Fruit fly (Drosophila melanogaster) whole organism, embryonic: Measurements from ENCODE around the gene MED14.

ENCODE experiments used
- B-H2 ChIP-seq: fragments of 200-800 bp; sonication (Bioruptor generic); optimal IDR thresholded peaks from 2 replicates; lab custom pipeline; 2018; ENCODE audit warnings: missing biosample characterization, mild to moderate bottlenecking, missing genetic modification characterization
- BtbVII ChIP-seq: fragments of 200-800 bp; sonication (Bioruptor generic); optimal IDR thresholded peaks from 3 replicates; lab custom pipeline; 2017; ENCODE audit warnings: missing biosample characterization, mild to moderate bottlenecking, missing genetic modification characterization
- CG10147 ChIP-seq: fragments of 200-800 bp; sonication (Bioruptor generic); optimal IDR thresholded peaks from 2 replicates; lab custom pipeline; 2019; ENCODE audit warnings: missing biosample characterization, mild to moderate bottlenecking, missing genetic modification characterization, moderate library complexity
- CG14441 ChIP-seq: fragments of 200-800 bp; sonication (Bioruptor generic); IDR thresholded peaks from 2 replicates; pipeline ENCODE4 v1.3.6; 2022; ENCODE audit warnings: missing biosample characterization, missing genetic modification characterization
- CG15479 ChIP-seq: fragments of 200-800 bp; sonication (Bioruptor generic); optimal IDR thresholded peaks from 3 replicates; lab custom pipeline; 2019; ENCODE audit warnings: missing biosample characterization, mild to moderate bottlenecking, missing genetic modification characterization, moderate library complexity
- CG15601 ChIP-seq: fragments of 200-800 bp; sonication (Bioruptor generic); optimal IDR thresholded peaks from 3 replicates; lab custom pipeline; 2019; ENCODE audit warnings: missing biosample characterization, mild to moderate bottlenecking, missing genetic modification characterization, moderate library complexity
- CG1603 ChIP-seq: fragments of 200-800 bp; sonication (Bioruptor generic); optimal IDR thresholded peaks from 2 replicates; lab custom pipeline; 2019; ENCODE audit warnings: missing biosample characterization, mild to moderate bottlenecking, missing genetic modification characterization, moderate library complexity
- CG17359 ChIP-seq: fragments of 200-800 bp; sonication (Bioruptor generic); optimal IDR thresholded peaks from 3 replicates; lab custom pipeline; 2018; ENCODE audit warnings: missing biosample characterization, mild to moderate bottlenecking, missing genetic modification characterization, moderate library complexity
- CG17385 ChIP-seq: fragments of 200-800 bp; sonication (Bioruptor generic); optimal IDR thresholded peaks from 3 replicates; lab custom pipeline; 2018; ENCODE audit warnings: missing biosample characterization, mild to moderate bottlenecking, missing genetic modification characterization
- CG1832 ChIP-seq: fragments of 200-800 bp; sonication (Bioruptor generic); optimal IDR thresholded peaks from 2 replicates; lab custom pipeline; 2017; ENCODE audit warnings: missing biosample characterization, mild to moderate bottlenecking, missing genetic modification characterization, inconsistent platforms
- CG30020 ChIP-seq: fragments of 200-800 bp; optimal IDR thresholded peaks from 2 replicates; lab custom pipeline; 2019; ENCODE audit warnings: missing biosample characterization, mild to moderate bottlenecking, missing genetic modification characterization, moderate library complexity
- CG3407 ChIP-seq: fragments of 200-800 bp; sonication (Bioruptor generic); optimal IDR thresholded peaks from 2 replicates; lab custom pipeline; 2018; ENCODE audit warnings: missing biosample characterization, mild to moderate bottlenecking, missing genetic modification characterization
- CG4328 ChIP-seq: fragments of 200-800 bp; sonication (Bioruptor generic); optimal IDR thresholded peaks from 3 replicates; lab custom pipeline; 2017; ENCODE audit warnings: missing biosample characterization, missing genetic modification reagents, missing genetic modification characterization
- CG4854 ChIP-seq: fragments of 200-800 bp; sonication (Bioruptor generic); optimal IDR thresholded peaks from 2 replicates; lab custom pipeline; 2016; ENCODE audit warnings: missing biosample characterization, missing genetic modification characterization, inconsistent platforms
- CG5953 ChIP-seq: fragments of 200-800 bp; sonication (Bioruptor generic); IDR thresholded peaks from 2 replicates; pipeline ENCODE4 v1.3.6; 2022; ENCODE audit warnings: missing biosample characterization, missing genetic modification characterization
- CG6175 ChIP-seq: fragments of 200-800 bp; sonication (Bioruptor generic); IDR thresholded peaks from 3 replicates; pipeline ENCODE4 v1.3.6; 2022; ENCODE audit warnings: missing biosample characterization, missing genetic modification characterization
- CG6683 ChIP-seq: fragments of 200-800 bp; sonication (Bioruptor generic); optimal IDR thresholded peaks from 2 replicates; lab custom pipeline; 2017; ENCODE audit warnings: missing biosample characterization, mild to moderate bottlenecking, missing genetic modification characterization, missing genetic modification reagents
- CG9437 ChIP-seq: fragments of 200-800 bp; sonication (Bioruptor generic); optimal IDR thresholded peaks from 2 replicates; lab custom pipeline; 2018; ENCODE audit warnings: missing biosample characterization, mild to moderate bottlenecking, missing genetic modification characterization
- Fer1 ChIP-seq: fragments of 200-800 bp; sonication (Bioruptor generic); optimal IDR thresholded peaks from 2 replicates; lab custom pipeline; 2017; ENCODE audit warnings: missing biosample characterization, mild to moderate bottlenecking, missing genetic modification characterization
- H2.0 ChIP-seq: fragments of 200-800 bp; sonication (Bioruptor generic); IDR thresholded peaks from 2 replicates; pipeline ENCODE4 v1.3.6; 2022; ENCODE audit warnings: missing biosample characterization, missing genetic modification characterization
- Hmr ChIP-seq: fragments of 200-800 bp; sonication (Bioruptor generic); optimal IDR thresholded peaks from 3 replicates; lab custom pipeline; 2017; ENCODE audit warnings: mild to moderate bottlenecking, missing biosample characterization, missing genetic modification reagents, missing genetic modification characterization
- Hr51 ChIP-seq, 2 experiments: fragments of 200-800 bp; sonication (Bioruptor generic); optimal IDR thresholded peaks; 2 replicates in 1 of 2; 3 replicates in 1 of 2; lab custom pipeline; 2016 to 2018; ENCODE audit warnings: missing biosample characterization in 2 of 2, missing genetic modification characterization in 2 of 2, mild to moderate bottlenecking in 1 of 2, moderate library complexity in 1 of 2
- Med ChIP-seq: fragments of 200-800 bp; sonication (Bioruptor generic); peaks from one replicate; lab custom pipeline; 2016; ENCODE audit warnings: missing biosample characterization, missing genetic modification characterization, mild to moderate bottlenecking, inconsistent platforms, moderate library complexity
- NK7.1 ChIP-seq: fragments of 200-800 bp; sonication (Bioruptor generic); optimal IDR thresholded peaks from 3 replicates; lab custom pipeline; 2016; ENCODE audit warnings: missing biosample characterization, missing genetic modification characterization
- Pdp1 ChIP-seq, 2 experiments: fragments of 200-800 bp; sonication (Bioruptor generic); optimal IDR thresholded peaks; 3 replicates each; lab custom pipeline; 2016; ENCODE audit warnings: missing biosample characterization in 2 of 2, missing genetic modification characterization in 2 of 2, mild to moderate bottlenecking in 1 of 2, moderate library complexity in 1 of 2
- Ptx1 ChIP-seq: fragments of 200-800 bp; sonication (Bioruptor generic); IDR thresholded peaks from 2 replicates; pipeline ENCODE4 v1.3.6; 2022; ENCODE audit warnings: missing biosample characterization, missing genetic modification characterization
- Side ChIP-seq: fragments of 200-800 bp; sonication (Bioruptor generic); optimal IDR thresholded peaks from 2 replicates; lab custom pipeline; 2016; ENCODE audit warnings: missing biosample characterization, missing genetic modification characterization
- TFAM ChIP-seq: fragments of 200-800 bp; sonication (Bioruptor generic); optimal IDR thresholded peaks from 2 replicates; lab custom pipeline; 2017; ENCODE audit warnings: missing biosample characterization, missing genetic modification characterization, inconsistent platforms
- Tbp ChIP-seq: fragments of >200 bp; optimal IDR thresholded peaks from 2 replicates; lab custom pipeline; 2018; ENCODE audit warnings: missing biosample characterization, missing genetic modification characterization
- abd-A ChIP-seq: fragments of 200-800 bp; sonication (Bioruptor generic); optimal IDR thresholded peaks from 3 replicates; lab custom pipeline; 2019; ENCODE audit warnings: missing biosample characterization, mild to moderate bottlenecking, missing genetic modification characterization, moderate library complexity
- aop ChIP-seq: fragments of 200-800 bp; sonication (Bioruptor generic); IDR thresholded peaks from 2 replicates; pipeline ENCODE4 v1.3.6; 2022; ENCODE audit warnings: missing biosample characterization, missing genetic modification characterization
- ash1 ChIP-seq: fragments of 200-800 bp; sonication (Bioruptor generic); optimal IDR thresholded peaks from 2 replicates; lab custom pipeline; 2018; ENCODE audit warnings: missing biosample characterization, mild to moderate bottlenecking, missing genetic modification characterization
- bowl ChIP-seq: fragments of 200-800 bp; sonication (Bioruptor generic); IDR thresholded peaks from 2 replicates; pipeline ENCODE4 v1.3.6; 2022; ENCODE audit warnings: missing biosample characterization, missing genetic modification characterization
- cato ChIP-seq: fragments of 200-800 bp; sonication (Bioruptor generic); optimal IDR thresholded peaks from 2 replicates; lab custom pipeline; 2016; ENCODE audit warnings: missing biosample characterization, missing genetic modification characterization, borderline replicate concordance
- exex ChIP-seq: fragments of 200-800 bp; sonication (Bioruptor generic); optimal IDR thresholded peaks from 4 replicates; lab custom pipeline; 2018; ENCODE audit warnings: missing biosample characterization, mild to moderate bottlenecking, missing genetic modification characterization, moderate library complexity
- grau ChIP-seq: fragments of 200-800 bp; optimal IDR thresholded peaks from 3 replicates; lab custom pipeline; 2019; ENCODE audit warnings: missing biosample characterization, mild to moderate bottlenecking, missing genetic modification characterization, moderate library complexity
- klu ChIP-seq: fragments of 200-800 bp; sonication (Bioruptor generic); IDR thresholded peaks from 2 replicates; pipeline ENCODE4 v1.3.6; 2022; ENCODE audit warnings: missing biosample characterization, missing genetic modification characterization
- nerfin-2 ChIP-seq: fragments of 200-800 bp; sonication (Bioruptor generic); IDR thresholded peaks from 2 replicates; pipeline ENCODE4 v1.3.6; 2022; ENCODE audit warnings: missing biosample characterization, missing genetic modification characterization; ENCODE audit not compliant: partially characterized antibody
- nom ChIP-seq: fragments of 200-800 bp; sonication (Bioruptor generic); optimal IDR thresholded peaks from 2 replicates; lab custom pipeline; 2017; ENCODE audit warnings: missing biosample characterization, missing genetic modification characterization, mild to moderate bottlenecking, moderate library complexity, missing genetic modification reagents
- prd ChIP-seq, 3 experiments: fragments of >200 bp in 2 of 3; fragments of 200-800 bp in 1 of 3; sonication (Bioruptor generic) in 1 of 3; optimal IDR thresholded peaks in 2 of 3; IDR thresholded peaks in 1 of 3; 2 replicates in 2 of 3; 3 replicates in 1 of 3; pipeline versions ENCODE4 v1.3.6 to Lab custom; 2017 to 2022; ENCODE audit warnings: missing biosample characterization in 1 of 3, missing genetic modification characterization in 1 of 3
- run ChIP-seq: fragments of 200-800 bp; sonication (Bioruptor generic); optimal IDR thresholded peaks from 3 replicates; lab custom pipeline; 2018; ENCODE audit warnings: missing biosample characterization, mild to moderate bottlenecking, missing genetic modification characterization
- sc ChIP-seq, 3 experiments: fragments of >200 bp in 2 of 3; fragments of 200-800 bp in 1 of 3; sonication (Bioruptor generic) in 1 of 3; optimal IDR thresholded peaks; 2 replicates in 2 of 3; 3 replicates in 1 of 3; lab custom pipeline; 2017; ENCODE audit warnings: mild to moderate bottlenecking in 1 of 3, missing biosample characterization in 1 of 3, missing genetic modification characterization in 1 of 3, missing genetic modification reagents in 1 of 3
- schlank ChIP-seq: fragments of 200-800 bp; sonication (Bioruptor generic); optimal IDR thresholded peaks from 2 replicates; lab custom pipeline; 2018; ENCODE audit warnings: missing biosample characterization, mild to moderate bottlenecking, missing genetic modification characterization
- sim ChIP-seq: fragments of 200-800 bp; sonication (Bioruptor generic); IDR thresholded peaks from 2 replicates; pipeline ENCODE4 v1.3.6; 2022; ENCODE audit warnings: missing biosample characterization, missing genetic modification characterization
- slbo ChIP-seq: fragments of 200-800 bp; sonication (Bioruptor generic); IDR thresholded peaks from 2 replicates; pipeline ENCODE4 v1.3.6; 2022; ENCODE audit warnings: missing biosample characterization, missing genetic modification characterization
- toy ChIP-seq: fragments of 200-800 bp; sonication (Bioruptor generic); IDR thresholded peaks from 2 replicates; pipeline ENCODE4 v1.3.6; 2022; ENCODE audit warnings: missing biosample characterization, missing genetic modification characterization

The MED14 gene

DNA sequence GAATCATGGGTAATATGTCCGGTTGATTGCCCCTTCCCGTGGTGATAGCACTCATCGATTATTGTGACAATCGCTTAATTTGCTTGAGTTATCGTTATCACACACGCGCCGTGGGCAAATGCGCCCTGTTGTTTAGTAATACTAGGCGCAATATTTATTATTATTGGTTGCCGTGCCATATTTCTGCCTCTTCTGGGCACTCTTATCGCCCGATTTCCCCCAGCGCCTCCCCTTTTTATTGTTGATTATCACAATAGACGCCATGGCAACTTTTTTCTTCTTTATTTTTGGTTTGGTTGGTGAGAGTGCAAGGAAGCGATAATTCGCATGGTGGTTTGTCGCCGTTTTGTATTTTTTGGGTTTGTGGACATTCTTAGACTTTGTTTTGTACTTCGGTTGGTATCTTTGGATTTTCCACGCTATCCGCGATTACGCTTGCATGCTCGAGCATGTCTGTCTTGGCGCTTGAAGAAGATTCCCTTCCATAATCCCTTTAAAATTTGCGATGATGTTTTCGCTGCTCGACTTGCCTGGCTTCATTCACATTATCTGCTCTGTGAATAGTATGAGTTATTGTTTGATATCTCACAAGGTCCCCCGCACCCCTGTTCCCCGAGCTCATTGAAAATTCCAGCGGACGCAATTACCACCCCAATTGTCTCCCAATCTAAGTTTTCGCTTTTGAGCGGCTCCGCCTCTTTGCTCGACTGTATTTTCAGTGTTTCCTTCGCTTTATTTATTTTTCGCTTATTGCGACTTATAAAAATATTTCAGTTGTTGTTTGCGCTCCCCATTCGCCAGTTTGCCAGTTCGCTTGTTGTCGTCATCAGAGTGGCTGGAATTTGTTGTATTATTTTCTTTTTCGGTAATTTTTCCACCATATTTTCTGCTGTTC lies 44.5 kb upstream of the MED14 start (continued):
- TF ChIP-seq TFAM = no peak
- peak; percentile 77 for TF ChIP-seq Med
- peak in 1 of 2 experiments; percentile 50 for TF ChIP-seq Pdp1 (GFP tag; optimal IDR thresholded peaks at IDR 0.05; lab: Kevin White, UChicago)
- no peak for TF ChIP-seq Ptx1
- TF ChIP-seq NK7.1 (GFP tag; lab: Kevin White, UChicago) = no peak
- TF ChIP-seq grau (tag; lab: Kevin White, UChicago) = peak; percentile 6
- no peak for TF ChIP-seq CG5953
- no peak for TF ChIP-seq CG4854
- TF ChIP-seq sim (GFP tag; lab: Robert Waterston, UW) = 0 out of 2 replicates have a peak, but pooled peaks have one; percentile 12
- peak; percentile 94 for TF ChIP-seq exex (tag; lab: Kevin White, UChicago)
- TF ChIP-seq CG4328 = peak; percentile 7
- TF ChIP-seq CG14441 (GFP tag; lab: Robert Waterston, UW) = no peak
- no peak for TF ChIP-seq CG30020 (tag; lab: Kevin White, UChicago)
- TF ChIP-seq Hmr (GFP tag; lab: Kevin White, UChicago) = peak; percentile 69
- TF ChIP-seq aop (GFP tag; lab: Robert Waterston, UW) = no peak
- TF ChIP-seq CG6175 (GFP tag; lab: Robert Waterston, UW) = 0 out of 3 replicates have a peak, but pooled peaks have one; percentile 31
- TF ChIP-seq toy (GFP tag; lab: Robert Waterston, UW) = no peak
- peak; percentile 38 for TF ChIP-seq Fer1 (GFP tag; lab: Kevin White, UChicago)
- TF ChIP-seq sc (optimal IDR thresholded peaks at IDR 0.05; lab: Kevin White, UChicago) = no peak
- TF ChIP-seq sc (GFP tag; optimal IDR thresholded peaks at IDR 0.05; lab: Kevin White, UChicago) = no peak
- no peak for TF ChIP-seq Side (GFP tag; lab: Kevin White, UChicago)
- TF ChIP-seq CG1832 (GFP tag; lab: Kevin White, UChicago) = no peak
- TF ChIP-seq bowl (GFP tag; lab: Robert Waterston, UW) = no peak
- TF ChIP-seq CG17359 (tag; lab: Kevin White, UChicago) = peak; percentile 4
- peak; percentile 60 for TF ChIP-seq BtbVII
- TF ChIP-seq Tbp (GFP tag; lab: Kevin White, UChicago) = no peak
- no peak for TF ChIP-seq CG1603
- peak; percentile 28 for TF ChIP-seq ash1
- peak; percentile 55 for TF ChIP-seq CG17385 (GFP tag; lab: Kevin White, UChicago)
- peak; percentile 75 for TF ChIP-seq B-H2
- no peak for TF ChIP-seq klu
- TF ChIP-seq prd (optimal IDR thresholded peaks at IDR 0.05; lab: Kevin White, UChicago) = no peak
- TF ChIP-seq prd (GFP tag; IDR thresholded peaks at IDR 0.05; lab: Robert Waterston, UW) = no peak
- TF ChIP-seq run = no peak
- 0 out of 2 replicates have a peak, but pooled peaks have one; percentile 39 for TF ChIP-seq nerfin-2 (GFP tag; lab: Robert Waterston, UW)
- no peak for TF ChIP-seq CG6683 (GFP tag; lab: Kevin White, UChicago)
- TF ChIP-seq schlank (tag; lab: Kevin White, UChicago) = peak; percentile 51
- TF ChIP-seq nom = peak; percentile 23
- no peak for TF ChIP-seq CG15601 (tag; lab: Kevin White, UChicago)
- TF ChIP-seq CG10147 = peak; percentile 38
- 0 out of 2 replicates have a peak, but pooled peaks have one; percentile 6 for TF ChIP-seq slbo (GFP tag; lab: Robert Waterston, UW)
- no peak for TF ChIP-seq cato (GFP tag; lab: Kevin White, UChicago)
- TF ChIP-seq Hr51 (GFP tag; optimal IDR thresholded peaks at IDR 0.05; lab: Kevin White, UChicago) = no peak
- peak; percentile 28 for TF ChIP-seq abd-A (tag; lab: Kevin White, UChicago)
- TF ChIP-seq CG3407 = no peak
- peak; percentile 22 for TF ChIP-seq CG15479 (GFP tag; lab: Kevin White, UChicago)
- no peak for TF ChIP-seq CG9437 (GFP tag; lab: Kevin White, UChicago)
- no peak for TF ChIP-seq H2.0
